In genomic region chr2L:3600847-3601246, dm6 we compare ENCODE assay signal across 3 fruit fly cellular contexts.
TF ChIP-seq lines count a peak whose summit lies in the region.

No protein-coding gene starts in this region.

- no peak for TF ChIP-seq CTCF in whole organism, embryonic (GFP tag; optimal IDR thresholded peaks at IDR 0.05; lab: Kevin White, UChicago)

TF ChIP-seq in whole organism, embryonic, 481 proteins besides CTCF, POLR2A, EP300 and RAD21 (continues in another document):
- TF ChIP-seq sens-2 (GFP tag; IDR thresholded peaks at IDR 0.05; lab: Robert Waterston, UW) (0 out of 2 replicates have a peak, but pooled peaks have one; percentile 46), cwo (GFP tag; optimal IDR thresholded peaks at IDR 0.05; lab: Kevin White, UChicago) (no peak), PHDP (tag; optimal IDR thresholded peaks at IDR 0.05; lab: Kevin White, UChicago) (no peak), CG14965 (GFP tag; optimal IDR thresholded peaks at IDR 0.05; lab: Kevin White, UChicago; ENCODE audit: borderline replicate concordance) (no peak), Six4 (GFP tag; optimal IDR thresholded peaks at IDR 0.05; lab: Kevin White, UChicago) (no peak), Scr (GFP tag; IDR thresholded peaks at IDR 0.05; lab: Robert Waterston, UW; ENCODE audit: partially characterized antibody) (no peak), Drgx (GFP tag; IDR thresholded peaks at IDR 0.05; lab: Robert Waterston, UW) (no peak), sim (GFP tag; IDR thresholded peaks at IDR 0.05; lab: Robert Waterston, UW) (no peak), jumu (GFP tag; optimal IDR thresholded peaks at IDR 0.05; lab: Kevin White, UChicago) (no peak), Hr78 (GFP tag; optimal IDR thresholded peaks at IDR 0.05; lab: Kevin White, UChicago) (no peak), wor (GFP tag; IDR thresholded peaks at IDR 0.05; lab: Robert Waterston, UW) (no peak), dan (GFP tag; IDR thresholded peaks at IDR 0.05; lab: Robert Waterston, UW) (peak; percentile 28; the same call in 1 of the 2 replicates), Hey (tag; optimal IDR thresholded peaks at IDR 0.05; lab: Kevin White, UChicago) (no peak), ERR (GFP tag; optimal IDR thresholded peaks at IDR 0.05; lab: Kevin White, UChicago) (no peak), CG7786 (GFP tag; optimal IDR thresholded peaks at IDR 0.05; lab: Kevin White, UChicago) (peak; percentile 5), Hmr (GFP tag; optimal IDR thresholded peaks at IDR 0.05; lab: Kevin White, UChicago) (no peak), trem (tag; optimal IDR thresholded peaks at IDR 0.05; lab: Kevin White, UChicago) (no peak), CG10979 (tag; optimal IDR thresholded peaks at IDR 0.05; lab: Kevin White, UChicago) (peak; percentile 60), CG10274 (GFP tag; optimal IDR thresholded peaks at IDR 0.05; lab: Kevin White, UChicago) (no peak), CG15514 (GFP tag; optimal IDR thresholded peaks at IDR 0.05; lab: Kevin White, UChicago) (no peak), pita (GFP tag; optimal IDR thresholded peaks at IDR 0.05; lab: Kevin White, UChicago) (no peak), salm (tag; optimal IDR thresholded peaks at IDR 0.05; lab: Kevin White, UChicago) (no peak), NK7.1 (GFP tag; optimal IDR thresholded peaks at IDR 0.05; lab: Kevin White, UChicago) (no peak), BtbVII (GFP tag; optimal IDR thresholded peaks at IDR 0.05; lab: Kevin White, UChicago) (no peak), GATAe (GFP tag; conservative IDR thresholded peaks at IDR 0.05; lab: Robert Waterston, UW) (no peak), CG7963 (GFP tag; IDR thresholded peaks at IDR 0.05; lab: Robert Waterston, UW; ENCODE audit: partially characterized antibody) (no peak), zfh2 (GFP tag; optimal IDR thresholded peaks at IDR 0.05; lab: Kevin White, UChicago) (no peak), CG31365 (tag; optimal IDR thresholded peaks at IDR 0.05; lab: Kevin White, UChicago) (no peak), z (GFP tag; IDR thresholded peaks at IDR 0.05; lab: Robert Waterston, UW) (no peak), tup (GFP tag; optimal IDR thresholded peaks at IDR 0.05; lab: Kevin White, UChicago) (peak; percentile 41), Atf3 (GFP tag; optimal IDR thresholded peaks at IDR 0.05; lab: Kevin White, UChicago) (no peak)

TF ChIP-seq in whole organism, prepupa, 60 proteins besides CTCF, POLR2A, EP300 and RAD21:
- peak; percentile 34; the same call in 1 of the 3 replicates for TF ChIP-seq CG6163 (GFP tag; IDR thresholded peaks at IDR 0.05; lab: Robert Waterston, UW)
- TF ChIP-seq CG15336 (GFP tag; IDR thresholded peaks at IDR 0.05; lab: Robert Waterston, UW) = 0 out of 2 replicates have a peak, but pooled peaks have one; percentile 11
- TF ChIP-seq salr (GFP tag; optimal IDR thresholded peaks at IDR 0.05; lab: Kevin White, UChicago) = no peak
- TF ChIP-seq CG6808 (GFP tag; optimal IDR thresholded peaks at IDR 0.05; lab: Kevin White, UChicago) = peak; percentile 28
- peak; percentile 47 for TF ChIP-seq Eip78C (GFP tag; lab: Kevin White, UChicago)
- peak; percentile 30 for TF ChIP-seq CG3032 (tag; optimal IDR thresholded peaks at IDR 0.05; lab: Kevin White, UChicago)
- no peak for TF ChIP-seq Eip93F (GFP tag; optimal IDR thresholded peaks at IDR 0.05; lab: Kevin White, UChicago)

TF ChIP-seq in whole organism, pupa, 21 proteins besides CTCF, POLR2A, EP300 and RAD21:
- TF ChIP-seq CG12605 (GFP tag; IDR thresholded peaks at IDR 0.05; lab: Robert Waterston, UW) = no peak
- 0 out of 3 replicates have a peak, but pooled peaks have one; percentile 10 for TF ChIP-seq fd96Ca (GFP tag; IDR thresholded peaks at IDR 0.05; lab: Robert Waterston, UW)
- peak; percentile 25 for TF ChIP-seq CG15710 (tag; optimal IDR thresholded peaks at IDR 0.05; lab: Kevin White, UChicago)
- peak; percentile 24 for TF ChIP-seq CG17806 (tag; optimal IDR thresholded peaks at IDR 0.05; lab: Kevin White, UChicago)
- peak; percentile 12 for TF ChIP-seq CG8159 (tag; optimal IDR thresholded peaks at IDR 0.05; lab: Kevin White, UChicago)
- no peak for TF ChIP-seq CG32121 (GFP tag; IDR thresholded peaks at IDR 0.05; lab: Robert Waterston, UW)
TF ChIP-seq in whole organism, pupa: peak in this region for 4.

Comparison
In these comparisons a context has a peak if more than half of its experiments do, and no peak if none do; other contexts are left out.
1. Of the 7 proteins assayed by ChIP-seq in both whole organism, embryonic and whole organism, prepupa: peak only in whole organism, embryonic: Blimp-1; only in whole organism, prepupa: none; in both: none; in neither: 6.